Worm (Caenorhabditis elegans): Measurements from ENCODE around the gene daf-28.

Gene daf-28

ce11 chrV:19779220-19779619, 35.7 kb upstream of the daf-28 start:
- TF ChIP-seq vab-15 (tag; optimal IDR thresholded peaks at IDR 0.05) (no peak), fos-1 (tag; optimal IDR thresholded peaks at IDR 0.05) (no peak), nhr-20 (tag; optimal IDR thresholded peaks at IDR 0.05) (no peak)

ce11 chrV:19783829-19784228, 31.1 kb upstream of the daf-28 start, which contains the start of gene srt-45:
srt-45 (plus strand) TSS chrV:19784129.
- TF ChIP-seq nhr-90 (tag; optimal IDR thresholded peaks at IDR 0.05; ENCODE audit: poor library complexity): no peak
- no peak for TF ChIP-seq hlh-17 (GFP tag; optimal IDR thresholded peaks at IDR 0.05; ENCODE audit: borderline replicate concordance)
- no peak for TF ChIP-seq unc-98 (GFP tag; IDR thresholded peaks at IDR 0.05)
- no peak for TF ChIP-seq irx-1 (tag; optimal IDR thresholded peaks at IDR 0.05)
- TF ChIP-seq unc-30 (tag; optimal IDR thresholded peaks at IDR 0.05): no peak
- TF ChIP-seq lsy-2 (tag; optimal IDR thresholded peaks at IDR 0.05): no peak
- TF ChIP-seq unc-86 (tag; optimal IDR thresholded peaks at IDR 0.05): no peak
- TF ChIP-seq elt-3 (tag; optimal IDR thresholded peaks at IDR 0.05): no peak
- TF ChIP-seq zip-4 (GFP tag; optimal IDR thresholded peaks at IDR 0.05): no peak
- no peak for TF ChIP-seq nhr-237 (tag; optimal IDR thresholded peaks at IDR 0.05)

ce11 chrV:19788360-19788759, 26.6 kb upstream of the daf-28 start, which contains the start of gene clec-258:
clec-258 (plus strand) TSS chrV:19788440.
- TF ChIP-seq dpl-1 (GFP tag; optimal IDR thresholded peaks at IDR 0.05): no peak
- TF ChIP-seq mab-9 (GFP tag; IDR thresholded peaks at IDR 0.05): no peak
- no peak for TF ChIP-seq lin-13 (GFP tag; optimal IDR thresholded peaks at IDR 0.05)
- no peak for TF ChIP-seq unc-98 (GFP tag; IDR thresholded peaks at IDR 0.05)
- no peak for TF ChIP-seq hlh-17 (GFP tag; optimal IDR thresholded peaks at IDR 0.05; ENCODE audit: borderline replicate concordance)
- peak; percentile 54 for TF ChIP-seq elt-2 (tag; optimal IDR thresholded peaks at IDR 0.05)
- TF ChIP-seq ceh-8 (GFP tag; optimal IDR thresholded peaks at IDR 0.05): no peak
- TF ChIP-seq tlp-1 (tag; optimal IDR thresholded peaks at IDR 0.05): peak; percentile 14
- no peak for TF ChIP-seq fkh-8 (tag; optimal IDR thresholded peaks at IDR 0.05)
- TF ChIP-seq ztf-4 (tag; optimal IDR thresholded peaks at IDR 0.05): no peak
- TF ChIP-seq C04F5.9 (tag; optimal IDR thresholded peaks at IDR 0.05): no peak

ce11 chrV:19790248-19790647, 24.7 kb upstream of the daf-28 start:
- TF ChIP-seq sptf-1 (tag; optimal IDR thresholded peaks at IDR 0.05): no peak
- TF ChIP-seq dpl-1 (GFP tag; optimal IDR thresholded peaks at IDR 0.05): no peak
- no peak for TF ChIP-seq nhr-76 (tag; optimal IDR thresholded peaks at IDR 0.05)

ce11 chrV:19794931-19795330, 20.0 kb upstream of the daf-28 start, which contains the start of gene M162.7:
M162.7 (minus strand) TSS chrV:19795031.
- no peak for TF ChIP-seq lir-3 (tag; optimal IDR thresholded peaks at IDR 0.05; ENCODE audit: poor library complexity)
- no peak for TF ChIP-seq nhr-85 (tag)
- TF ChIP-seq C16A3.4 (tag; optimal IDR thresholded peaks at IDR 0.05): no peak
- no peak for TF ChIP-seq lin-14 (GFP tag; optimal IDR thresholded peaks at IDR 0.05)
- TF ChIP-seq ztf-11 (tag; optimal IDR thresholded peaks at IDR 0.05): no peak
- no peak for TF ChIP-seq lin-13 (GFP tag; optimal IDR thresholded peaks at IDR 0.05)
- TF ChIP-seq ceh-88 (GFP tag; IDR thresholded peaks at IDR 0.05): no peak
- no peak for TF ChIP-seq hpl-2 (GFP tag; optimal IDR thresholded peaks at IDR 0.05)
- no peak for TF ChIP-seq sptf-1 (tag; optimal IDR thresholded peaks at IDR 0.05)
- no peak for TF ChIP-seq unc-98 (GFP tag; IDR thresholded peaks at IDR 0.05)

- TF ChIP-seq blmp-1 (tag; optimal IDR thresholded peaks at IDR 0.05) (peak; percentile 12), hlh-4 (tag; optimal IDR thresholded peaks at IDR 0.05) (no peak), mep-1 (tag; optimal IDR thresholded peaks at IDR 0.05) (no peak)
These were observed 13.9 kb upstream of the daf-28 start, which contains the start of gene Y116F11B.2 for ce11 chrV:19801033-19801432. Y116F11B.2 (minus strand) TSS chrV:19801133.

Measured in whole organism, L1 larva.